Fruit fly (Drosophila melanogaster) whole organism, embryonic: Measurements from ENCODE around the gene Cpr64Ab.

Experiments
- C15 ChIP-seq: fragments of 200-800 bp; sonication (Bioruptor generic); IDR thresholded peaks from 3 replicates; pipeline ENCODE4 v1.3.6; 2022; ENCODE audit warnings: missing biosample characterization, missing genetic modification characterization
- CG10147 ChIP-seq: fragments of 200-800 bp; sonication (Bioruptor generic); optimal IDR thresholded peaks from 2 replicates; lab custom pipeline; 2019; ENCODE audit warnings: missing biosample characterization, mild to moderate bottlenecking, missing genetic modification characterization, moderate library complexity
- CG10366 ChIP-seq: fragments of 200-800 bp; sonication (Bioruptor generic); IDR thresholded peaks from 2 replicates; pipeline ENCODE4 v1.3.6; 2022; ENCODE audit warnings: missing biosample characterization, missing genetic modification characterization
- CG10654 ChIP-seq: fragments of 200-800 bp; sonication (Bioruptor generic); optimal IDR thresholded peaks from 2 replicates; lab custom pipeline; 2016; ENCODE audit warnings: missing biosample characterization, missing genetic modification characterization
- CG11398 ChIP-seq: fragments of 200-800 bp; sonication (Bioruptor generic); optimal IDR thresholded peaks from 2 replicates; lab custom pipeline; 2016; ENCODE audit warnings: missing biosample characterization, missing genetic modification characterization
- CG1233 ChIP-seq: fragments of 200-800 bp; sonication (Bioruptor generic); optimal IDR thresholded peaks from 4 replicates; lab custom pipeline; 2018; ENCODE audit warnings: missing biosample characterization, mild to moderate bottlenecking, missing genetic modification characterization
- CG12659 ChIP-seq: fragments of 200-800 bp; sonication (Bioruptor generic); optimal IDR thresholded peaks from 3 replicates; lab custom pipeline; 2017; ENCODE audit warnings: mild to moderate bottlenecking, missing biosample characterization, missing genetic modification reagents, missing genetic modification characterization
- CG13287 ChIP-seq: fragments of 200-800 bp; sonication (Bioruptor generic); IDR thresholded peaks from 2 replicates; pipeline ENCODE4 v1.3.6; 2022; ENCODE audit warnings: missing biosample characterization, missing genetic modification characterization; ENCODE audit not compliant: partially characterized antibody
- CG14710 ChIP-seq: fragments of 200-800 bp; sonication (Bioruptor generic); optimal IDR thresholded peaks from 3 replicates; lab custom pipeline; 2019; ENCODE audit warnings: missing biosample characterization, mild to moderate bottlenecking, missing genetic modification characterization, moderate library complexity
- CG15269 ChIP-seq: fragments of 200-800 bp; sonication (Bioruptor generic); optimal IDR thresholded peaks from 2 replicates; lab custom pipeline; 2018; ENCODE audit warnings: missing biosample characterization, mild to moderate bottlenecking, missing genetic modification characterization, moderate library complexity
- CG18599 ChIP-seq: fragments of 200-800 bp; sonication (Bioruptor generic); optimal IDR thresholded peaks from 3 replicates; lab custom pipeline; 2017; ENCODE audit warnings: missing biosample characterization, missing genetic modification characterization, mild to moderate bottlenecking, moderate library complexity, missing genetic modification reagents
- CG2120 ChIP-seq: fragments of 200-800 bp; sonication (Bioruptor generic); optimal IDR thresholded peaks from 3 replicates; lab custom pipeline; 2016; ENCODE audit warnings: missing biosample characterization, missing genetic modification characterization
- CG2129 ChIP-seq: fragments of 200-800 bp; sonication (Bioruptor generic); IDR thresholded peaks from 2 replicates; pipeline ENCODE4 v1.3.6; 2022; ENCODE audit warnings: missing biosample characterization, missing genetic modification characterization; ENCODE audit not compliant: partially characterized antibody
- CG30403 ChIP-seq: fragments of 200-800 bp; sonication (Bioruptor generic); optimal IDR thresholded peaks from 3 replicates; lab custom pipeline; 2016; ENCODE audit warnings: missing biosample characterization, missing genetic modification characterization
- CG4328 ChIP-seq: fragments of 200-800 bp; sonication (Bioruptor generic); optimal IDR thresholded peaks from 3 replicates; lab custom pipeline; 2017; ENCODE audit warnings: missing biosample characterization, missing genetic modification reagents, missing genetic modification characterization
- CG6854 ChIP-seq: fragments of 200-800 bp; sonication (Bioruptor generic); optimal IDR thresholded peaks from 3 replicates; lab custom pipeline; 2017; ENCODE audit warnings: missing biosample characterization, mild to moderate bottlenecking, missing genetic modification characterization
- CG7839 ChIP-seq: fragments of 200-800 bp; sonication (Bioruptor generic); optimal IDR thresholded peaks from 3 replicates; lab custom pipeline; 2018; ENCODE audit warnings: missing biosample characterization, mild to moderate bottlenecking, missing genetic modification characterization, moderate library complexity
- CG8388 ChIP-seq: fragments of 200-800 bp; sonication (Bioruptor generic); optimal IDR thresholded peaks from 2 replicates; lab custom pipeline; 2019; ENCODE audit warnings: missing biosample characterization, mild to moderate bottlenecking, missing genetic modification characterization, moderate library complexity
- CG9215 ChIP-seq: fragments of 200-800 bp; sonication (Bioruptor generic); IDR thresholded peaks from 2 replicates; pipeline ENCODE4 v1.3.6; 2022; ENCODE audit warnings: missing biosample characterization, missing genetic modification characterization
- Dek ChIP-seq: fragments of 200-800 bp; sonication (Bioruptor generic); optimal IDR thresholded peaks from 3 replicates; lab custom pipeline; 2019; ENCODE audit warnings: missing biosample characterization, mild to moderate bottlenecking, missing genetic modification characterization, moderate library complexity
- Fer1 ChIP-seq: fragments of 200-800 bp; sonication (Bioruptor generic); optimal IDR thresholded peaks from 2 replicates; lab custom pipeline; 2017; ENCODE audit warnings: missing biosample characterization, mild to moderate bottlenecking, missing genetic modification characterization
- Gug ChIP-seq: fragments of 200-800 bp; sonication (Bioruptor generic); IDR thresholded peaks from 4 replicates; pipeline ENCODE4 v1.3.6; 2022; ENCODE audit warnings: missing biosample characterization, missing genetic modification characterization
- HLH54F ChIP-seq: fragments of 200-800 bp; sonication (Bioruptor generic); optimal IDR thresholded peaks from 3 replicates; lab custom pipeline; 2016; ENCODE audit warnings: missing biosample characterization, missing genetic modification characterization
- Med ChIP-seq: fragments of 200-800 bp; sonication (Bioruptor generic); peaks from one replicate; lab custom pipeline; 2016; ENCODE audit warnings: missing biosample characterization, missing genetic modification characterization, mild to moderate bottlenecking, inconsistent platforms, moderate library complexity
- NFAT ChIP-seq: fragments of 200-800 bp; sonication (Bioruptor generic); IDR thresholded peaks from 2 replicates; pipeline ENCODE4 v1.3.6; 2022; ENCODE audit warnings: missing biosample characterization, missing genetic modification characterization
- Nf-YC ChIP-seq: fragments of 200-800 bp; optimal IDR thresholded peaks from 3 replicates; lab custom pipeline; 2019; ENCODE audit warnings: missing biosample characterization, mild to moderate bottlenecking, missing genetic modification characterization, moderate library complexity
- Oli ChIP-seq: fragments of 200-800 bp; sonication (Bioruptor generic); optimal IDR thresholded peaks from 2 replicates; lab custom pipeline; 2018; ENCODE audit warnings: missing biosample characterization, mild to moderate bottlenecking, missing genetic modification characterization, moderate library complexity
- Rx ChIP-seq: fragments of 200-800 bp; sonication (Bioruptor generic); IDR thresholded peaks from 2 replicates; pipeline ENCODE4 v1.3.6; 2022; ENCODE audit warnings: missing biosample characterization, missing genetic modification characterization
- Usf ChIP-seq: fragments of 200-800 bp; sonication (Bioruptor generic); optimal IDR thresholded peaks from 2 replicates; lab custom pipeline; 2017; ENCODE audit warnings: missing genotype, missing biosample characterization, missing genetic modification characterization
- Xbp1 ChIP-seq: fragments of 200-800 bp; sonication (Bioruptor generic); optimal IDR thresholded peaks from 3 replicates; lab custom pipeline; 2016; ENCODE audit warnings: missing biosample characterization, mild to moderate bottlenecking, missing genetic modification characterization
- chif ChIP-seq, 2 experiments: fragments of 200-800 bp; sonication (Bioruptor generic); optimal IDR thresholded peaks; 3 replicates each; lab custom pipeline; 2016; ENCODE audit warnings: missing biosample characterization in 2 of 2, missing genetic modification characterization in 2 of 2
- chinmo ChIP-seq: fragments of 200-800 bp; sonication (Bioruptor generic); IDR thresholded peaks from 4 replicates; pipeline ENCODE4 v1.3.6; 2022; ENCODE audit warnings: missing biosample characterization, missing genetic modification characterization; ENCODE audit not compliant: partially characterized antibody
- dm ChIP-seq: fragments of 200-800 bp; sonication (Bioruptor generic); optimal IDR thresholded peaks from 3 replicates; lab custom pipeline; 2016; ENCODE audit warnings: missing biosample characterization, missing genetic modification characterization
- emc ChIP-seq: fragments of 200-800 bp; sonication (Bioruptor generic); optimal IDR thresholded peaks from 2 replicates; lab custom pipeline; 2016; ENCODE audit warnings: missing biosample characterization, missing genetic modification characterization
- eve ChIP-seq, 2 experiments: fragments of >200 bp; optimal IDR thresholded peaks; 2 replicates each; lab custom pipeline; 2017; ENCODE audit warnings: missing biosample characterization in 2 of 2, missing genetic modification characterization in 2 of 2
- gce ChIP-seq: fragments of 200-800 bp; sonication (Bioruptor generic); IDR thresholded peaks from 3 replicates; pipeline ENCODE4 v1.3.6; 2022; ENCODE audit warnings: missing biosample characterization, missing genetic modification characterization
- ken ChIP-seq: fragments of 200-800 bp; sonication (Bioruptor generic); IDR thresholded peaks from 3 replicates; pipeline ENCODE4 v1.3.6; 2022; ENCODE audit warnings: missing biosample characterization, missing genetic modification characterization
- knrl ChIP-seq: fragments of 200-800 bp; sonication (Bioruptor generic); IDR thresholded peaks from 3 replicates; pipeline ENCODE4 v1.3.6; 2022; ENCODE audit warnings: missing biosample characterization, missing genetic modification characterization; ENCODE audit not compliant: partially characterized antibody
- lab ChIP-seq: fragments of 200-800 bp; sonication (Bioruptor generic); optimal IDR thresholded peaks from 3 replicates; lab custom pipeline; 2017; ENCODE audit warnings: missing biosample characterization, missing genetic modification characterization, mild to moderate bottlenecking, moderate library complexity, missing genetic modification reagents
- luna ChIP-seq: fragments of 200-800 bp; sonication (Bioruptor generic); optimal IDR thresholded peaks from 2 replicates; lab custom pipeline; 2016; ENCODE audit warnings: missing biosample characterization, missing genetic modification characterization
- pho ChIP-seq: fragments of 200-800 bp; sonication (Bioruptor generic); optimal IDR thresholded peaks from 2 replicates; lab custom pipeline; 2016; ENCODE audit warnings: missing biosample characterization, missing genetic modification characterization
- prd ChIP-seq, 3 experiments: fragments of >200 bp in 2 of 3; fragments of 200-800 bp in 1 of 3; sonication (Bioruptor generic) in 1 of 3; optimal IDR thresholded peaks in 2 of 3; IDR thresholded peaks in 1 of 3; 2 replicates in 2 of 3; 3 replicates in 1 of 3; pipeline versions ENCODE4 v1.3.6 to Lab custom; 2017 to 2022; ENCODE audit warnings: missing biosample characterization in 1 of 3, missing genetic modification characterization in 1 of 3
- pzg ChIP-seq: fragments of 200-800 bp; sonication (Bioruptor generic); optimal IDR thresholded peaks from 3 replicates; lab custom pipeline; 2018; ENCODE audit warnings: missing biosample characterization, mild to moderate bottlenecking, missing genetic modification characterization, moderate library complexity
- row ChIP-seq: fragments of 200-800 bp; sonication (Bioruptor generic); IDR thresholded peaks from 3 replicates; pipeline ENCODE4 v1.3.6; 2022; ENCODE audit warnings: missing biosample characterization, missing genetic modification characterization
- scrt ChIP-seq: fragments of 200-800 bp; sonication (Bioruptor generic); optimal IDR thresholded peaks from 2 replicates; lab custom pipeline; 2018; ENCODE audit warnings: missing biosample characterization, mild to moderate bottlenecking, missing genetic modification characterization, moderate library complexity
- sens-2 ChIP-seq: fragments of 200-800 bp; sonication (Bioruptor generic); IDR thresholded peaks from 2 replicates; pipeline ENCODE4 v1.3.6; 2022; ENCODE audit warnings: missing biosample characterization, missing genetic modification characterization
- slp2 ChIP-seq: fragments of 200-800 bp; sonication (Bioruptor generic); optimal IDR thresholded peaks from 2 replicates; lab custom pipeline; 2016; ENCODE audit warnings: missing biosample characterization, missing genetic modification characterization
- trh ChIP-seq: fragments of 200-800 bp; sonication (Bioruptor generic); optimal IDR thresholded peaks from 2 replicates; lab custom pipeline; 2016; ENCODE audit warnings: missing biosample characterization, missing genetic modification characterization
- zfh2 ChIP-seq: fragments of 200-800 bp; sonication (Bioruptor generic); optimal IDR thresholded peaks from 2 replicates; lab custom pipeline; 2016; ENCODE audit warnings: missing biosample characterization, missing genetic modification characterization

Cpr64Ab gene

DNA sequence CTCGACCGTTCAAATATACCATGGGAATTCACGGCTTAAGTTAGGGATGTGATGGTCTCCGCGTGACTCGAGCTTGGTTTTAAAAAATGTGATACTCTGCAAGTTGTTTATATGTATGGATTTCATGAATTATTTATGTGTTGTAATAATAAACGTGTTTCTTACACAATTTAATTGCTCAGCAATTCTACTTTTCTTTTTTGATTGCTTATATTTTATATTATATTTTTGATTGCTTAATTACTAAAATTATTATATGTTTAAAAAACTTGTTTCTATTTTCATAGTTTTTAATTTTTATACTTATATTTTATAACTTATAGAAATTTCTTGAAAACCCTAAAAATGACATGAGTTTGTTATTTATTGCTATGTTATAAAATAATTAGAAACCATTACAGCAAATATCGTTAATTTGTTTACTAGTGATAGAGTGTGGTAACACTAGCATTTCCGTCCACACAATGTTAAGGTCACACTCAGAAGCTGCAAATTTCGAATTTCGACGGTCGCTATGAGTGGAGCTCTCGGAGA, 43.0 kb upstream of the Cpr64Ab start, which contains the start of the genes ago and CG1265 (continued):
- no peak for TF ChIP-seq CG6854 (GFP tag; lab: Kevin White, UChicago)
- no peak for TF ChIP-seq chif (GFP tag; optimal IDR thresholded peaks at IDR 0.05; lab: Kevin White, UChicago)
- no peak for TF ChIP-seq luna (GFP tag; lab: Kevin White, UChicago)
- TF ChIP-seq gce (GFP tag; lab: Robert Waterston, UW) = no peak
- TF ChIP-seq pho = no peak
- peak; percentile 99 for TF ChIP-seq CG14710 (tag; lab: Kevin White, UChicago)
- TF ChIP-seq CG2129 (GFP tag; lab: Robert Waterston, UW) = 0 out of 2 replicates have a peak, but pooled peaks have one; percentile 11
- TF ChIP-seq Oli = peak; percentile 31
- TF ChIP-seq CG11398 (GFP tag; lab: Kevin White, UChicago) = no peak
- peak; percentile 9; the same call in 1 of the 2 replicates for TF ChIP-seq CG10366 (GFP tag; lab: Robert Waterston, UW)
- TF ChIP-seq NFAT (GFP tag; lab: Robert Waterston, UW) = peak; percentile 82
- no peak for TF ChIP-seq trh (GFP tag; lab: Kevin White, UChicago)
- TF ChIP-seq CG10147 (GFP tag; lab: Kevin White, UChicago) = no peak
- TF ChIP-seq sens-2 (GFP tag; lab: Robert Waterston, UW) = peak; percentile 31; the same call in 1 of the 2 replicates
- peak; percentile 28 for TF ChIP-seq CG10654
- peak; percentile 15 for TF ChIP-seq Dek (tag; lab: Kevin White, UChicago)
- no peak for TF ChIP-seq lab (GFP tag; lab: Kevin White, UChicago)
- TF ChIP-seq Med (GFP tag; lab: Kevin White, UChicago) = peak; percentile 74
- TF ChIP-seq CG1233 = no peak
- TF ChIP-seq CG7839 (tag; lab: Kevin White, UChicago) = peak; percentile 31
- peak; percentile 52 for TF ChIP-seq CG2120 (GFP tag; lab: Kevin White, UChicago)
- no peak for TF ChIP-seq CG13287 (GFP tag; lab: Robert Waterston, UW)
- peak; percentile 52 for TF ChIP-seq CG15269 (tag; lab: Kevin White, UChicago)
- no peak for TF ChIP-seq C15
- peak; percentile 8 for TF ChIP-seq zfh2
- TF ChIP-seq eve (GFP tag; optimal IDR thresholded peaks at IDR 0.05; lab: Kevin White, UChicago) = no peak
- peak; percentile 37 for TF ChIP-seq CG18599 (GFP tag; lab: Kevin White, UChicago)
- TF ChIP-seq HLH54F (GFP tag; lab: Kevin White, UChicago) = peak; percentile 26
- TF ChIP-seq CG4328 (GFP tag; lab: Kevin White, UChicago) = peak; percentile 75
- peak; percentile 46 for TF ChIP-seq CG9215 (GFP tag; lab: Robert Waterston, UW)
- peak; percentile 37 for TF ChIP-seq Usf (GFP tag; lab: Kevin White, UChicago)
- TF ChIP-seq knrl = 0 out of 3 replicates have a peak, but pooled peaks have one; percentile 30
- TF ChIP-seq pzg (GFP tag; lab: Kevin White, UChicago) = peak; percentile 14
- TF ChIP-seq Nf-YC (tag; lab: Kevin White, UChicago) = peak; percentile 62
- no peak for TF ChIP-seq slp2
- peak; percentile 29 for TF ChIP-seq Xbp1 (GFP tag; lab: Kevin White, UChicago)
- peak; percentile 87 for TF ChIP-seq row (GFP tag; lab: Robert Waterston, UW)
- TF ChIP-seq prd (optimal IDR thresholded peaks at IDR 0.05; lab: Kevin White, UChicago) = no peak
- peak; percentile 42; the same call in 1 of the 3 replicates for TF ChIP-seq prd (GFP tag; IDR thresholded peaks at IDR 0.05; lab: Robert Waterston, UW)
- peak; percentile 64 for TF ChIP-seq CG30403 (GFP tag; lab: Kevin White, UChicago)
- peak; percentile 28 for TF ChIP-seq Fer1 (GFP tag; lab: Kevin White, UChicago)
- no peak for TF ChIP-seq Rx (GFP tag; lab: Robert Waterston, UW)
- peak; percentile 55; the same call in 2 of the 4 replicates for TF ChIP-seq Gug (GFP tag; lab: Robert Waterston, UW)
- no peak for TF ChIP-seq chinmo (GFP tag; lab: Robert Waterston, UW)
- peak; percentile 54 for TF ChIP-seq CG12659 (GFP tag; lab: Kevin White, UChicago)
- no peak for TF ChIP-seq scrt (GFP tag; lab: Kevin White, UChicago)
- TF ChIP-seq ken (GFP tag; lab: Robert Waterston, UW) = peak; percentile 41; the same call in 1 of the 3 replicates
- no peak for TF ChIP-seq emc
- TF ChIP-seq CG8388 (GFP tag; lab: Kevin White, UChicago) = peak; percentile 24
- TF ChIP-seq dm (GFP tag; lab: Kevin White, UChicago) = no peak
